Worm (Caenorhabditis elegans): Measurements from ENCODE around the gene ceh-87.

ce11 chrII:2684783-2685182 is 675 bp upstream of the ceh-87 start:
- TF ChIP-seq him-1 (tag; optimal IDR thresholded peaks at IDR 0.05) (no peak), dao-5 (tag; optimal IDR thresholded peaks at IDR 0.05) (no peak)
